Worm (Caenorhabditis elegans) whole organism, young adult: Measurements from ENCODE around the gene F11A5.18.

Experiments used
- T26A5.8 ChIP-seq: sonication (generic microtip); optimal IDR thresholded peaks from 2 replicates; lab custom pipeline; 2016; ENCODE audit warnings: missing genetic modification characterization, missing compliant biosample characterization
- attf-3 ChIP-seq: fragments of 200-800 bp; sonication (Bioruptor generic); conservative IDR thresholded peaks from 2 replicates; pipeline ENCODE4 v1.3.6; 2022; ENCODE audit warnings: missing genetic modification reagents, missing genetic modification characterization, missing compliant biosample characterization
- egrh-3 ChIP-seq: fragments of 200-800 bp; sonication (Bioruptor generic); IDR thresholded peaks from 2 replicates; pipeline ENCODE4 v1.3.6; 2022; ENCODE audit warnings: missing genetic modification reagents, missing genetic modification characterization, missing compliant biosample characterization
- pha-4 ChIP-seq: fragments of 150-350 bp; sonication (generic microtip); optimal IDR thresholded peaks from 2 replicates; lab custom pipeline; 2014; ENCODE audit warnings: missing biosample characterization, missing genetic modification reagents, missing genetic modification characterization
- rpc-1 ChIP-seq, 2 experiments: fragments of 150-350 bp in 1 of 2; sonication (generic microtip) in 1 of 2; optimal IDR thresholded peaks; 2 replicates each; lab custom pipeline; 2014 to 2018; ENCODE audit warnings: missing biosample characterization in 1 of 2, missing genetic modification characterization in 1 of 2, missing genetic modification reagents in 1 of 2, missing genotype in 1 of 2

DNA sequence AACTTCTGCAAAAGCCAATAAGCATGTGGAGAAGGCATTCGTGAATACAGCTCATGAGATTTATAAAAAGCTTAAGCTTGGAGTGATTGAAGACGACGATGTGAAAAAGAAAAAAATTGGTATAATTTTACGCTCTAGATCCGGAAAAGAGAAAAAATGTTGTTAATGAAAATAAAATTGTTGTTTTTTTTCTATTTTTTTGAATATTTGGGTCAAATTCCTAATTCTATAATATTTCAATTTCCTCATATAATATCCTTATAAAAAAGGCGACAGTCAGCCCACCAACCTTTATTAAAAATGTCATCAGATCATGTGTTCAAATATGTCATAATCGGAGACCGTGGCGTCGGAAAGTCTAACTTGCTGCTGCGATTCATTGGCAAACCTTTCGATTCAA is 7.3 kb upstream of the F11A5.18 start, which contains the start of gene rabr-3:
- no peak for TF ChIP-seq pha-4 (tag; lab: Kevin White, UChicago)
- no peak for TF ChIP-seq attf-3 (GFP tag; lab: Robert Waterston, UW)
- TF ChIP-seq egrh-3 (GFP tag; lab: Robert Waterston, UW) = no peak
- no peak for TF ChIP-seq T26A5.8
- TF ChIP-seq rpc-1 (optimal IDR thresholded peaks at IDR 0.05; lab: Kevin White, UChicago) = no peak
- TF ChIP-seq rpc-1 (tag; optimal IDR thresholded peaks at IDR 0.05; lab: Kevin White, UChicago) = no peak
